Fruit fly (Drosophila melanogaster) whole organism, prepupa: Measurements from ENCODE around the gene JMJD5.

Experiments
- Blimp-1 ChIP-seq: fragments of 200-800 bp; sonication (Bioruptor generic); optimal IDR thresholded peaks from 3 replicates; lab custom pipeline; 2017; ENCODE audit warnings: missing biosample characterization, missing genetic modification characterization, mild to moderate bottlenecking, moderate library complexity, missing genetic modification reagents
- CG10669 ChIP-seq: fragments of 200-800 bp; sonication (Bioruptor generic); optimal IDR thresholded peaks from 3 replicates; lab custom pipeline; 2018; ENCODE audit warnings: missing biosample characterization, mild to moderate bottlenecking, missing genetic modification characterization, moderate library complexity
- CG11294 ChIP-seq: fragments of 200-800 bp; sonication (Bioruptor generic); IDR thresholded peaks from 2 replicates; pipeline ENCODE4 v1.3.6; 2022; ENCODE audit warnings: missing biosample characterization, missing genetic modification characterization
- CG11762 ChIP-seq: fragments of 200-800 bp; sonication (Bioruptor generic); optimal IDR thresholded peaks from 3 replicates; lab custom pipeline; 2016; ENCODE audit warnings: missing biosample characterization, missing genetic modification characterization; ENCODE audit not compliant: insufficient read depth
- CG15336 ChIP-seq: fragments of 200-800 bp; sonication (Bioruptor generic); IDR thresholded peaks from 2 replicates; pipeline ENCODE4 v1.3.6; 2022; ENCODE audit warnings: missing biosample characterization, missing genetic modification characterization
- CG1621 ChIP-seq: fragments of 200-800 bp; sonication (Bioruptor generic); optimal IDR thresholded peaks from 3 replicates; lab custom pipeline; 2018; ENCODE audit warnings: missing biosample characterization, mild to moderate bottlenecking, missing genetic modification characterization
- CG16779 ChIP-seq: fragments of 200-800 bp; sonication (Bioruptor generic); optimal IDR thresholded peaks from 3 replicates; lab custom pipeline; 2017; ENCODE audit warnings: missing biosample characterization, mild to moderate bottlenecking, missing genetic modification characterization
- CG3032 ChIP-seq: fragments of 200-800 bp; optimal IDR thresholded peaks from 2 replicates; lab custom pipeline; 2019; ENCODE audit warnings: missing biosample characterization, mild to moderate bottlenecking, missing genetic modification characterization, moderate library complexity
- CG31627 ChIP-seq: fragments of 200-800 bp; sonication (Bioruptor generic); optimal IDR thresholded peaks from 3 replicates; lab custom pipeline; 2016; ENCODE audit warnings: missing biosample characterization, missing genetic modification characterization
- CG34406 ChIP-seq: fragments of 200-800 bp; sonication (Bioruptor generic); optimal IDR thresholded peaks from 3 replicates; lab custom pipeline; 2016; ENCODE audit warnings: missing biosample characterization, missing genetic modification characterization
- CG3919 ChIP-seq: fragments of 200-800 bp; sonication (Bioruptor generic); optimal IDR thresholded peaks from 3 replicates; lab custom pipeline; 2016; ENCODE audit warnings: missing biosample characterization, missing genetic modification characterization
- CG6792 ChIP-seq: fragments of 200-800 bp; sonication (Bioruptor generic); optimal IDR thresholded peaks from 3 replicates; lab custom pipeline; 2016; ENCODE audit warnings: missing biosample characterization, missing genetic modification characterization
- CG6854 ChIP-seq: fragments of 200-800 bp; sonication (Bioruptor generic); optimal IDR thresholded peaks from 2 replicates; lab custom pipeline; 2017; ENCODE audit warnings: missing biosample characterization, mild to moderate bottlenecking, missing genetic modification characterization
- CG7368 ChIP-seq: fragments of 200-800 bp; sonication (Bioruptor generic); optimal IDR thresholded peaks from 3 replicates; lab custom pipeline; 2016; ENCODE audit warnings: missing biosample characterization, missing genetic modification characterization
- CG8119 ChIP-seq: fragments of 200-800 bp; sonication (Bioruptor generic); IDR thresholded peaks from 3 replicates; pipeline ENCODE4 v1.3.6; 2022; ENCODE audit warnings: missing biosample characterization, missing genetic modification characterization
- CG8632 ChIP-seq: fragments of 200-800 bp; sonication (Bioruptor generic); optimal IDR thresholded peaks from 3 replicates; lab custom pipeline; 2016; ENCODE audit warnings: missing biosample characterization, missing genetic modification characterization
- CG9139 ChIP-seq: fragments of 200-800 bp; sonication (Bioruptor generic); optimal IDR thresholded peaks from 3 replicates; lab custom pipeline; 2017; ENCODE audit warnings: missing biosample characterization, mild to moderate bottlenecking, missing genetic modification characterization
- Eip75B ChIP-seq: fragments of 200-800 bp; sonication (Bioruptor generic); optimal IDR thresholded peaks from 3 replicates; lab custom pipeline; 2016; ENCODE audit warnings: missing biosample characterization, missing genetic modification characterization
- Eip78C ChIP-seq: fragments of 200-800 bp; sonication (Bioruptor generic); peaks from one replicate; lab custom pipeline; 2016; ENCODE audit warnings: missing biosample characterization, missing genetic modification characterization
- Eip93F ChIP-seq: fragments of 200-800 bp; sonication (Bioruptor generic); optimal IDR thresholded peaks from 2 replicates; lab custom pipeline; 2016; ENCODE audit warnings: missing biosample characterization, mild to moderate bottlenecking, missing genetic modification characterization
- Ets21C ChIP-seq: fragments of 200-800 bp; sonication (Bioruptor generic); optimal IDR thresholded peaks from 3 replicates; lab custom pipeline; 2016; ENCODE audit warnings: missing biosample characterization, missing genetic modification characterization
- Ets96B ChIP-seq: fragments of 200-800 bp; optimal IDR thresholded peaks from 2 replicates; lab custom pipeline; 2019; ENCODE audit warnings: missing biosample characterization, mild to moderate bottlenecking, missing genetic modification characterization, moderate library complexity
- Gug ChIP-seq: fragments of 200-800 bp; sonication (Bioruptor generic); IDR thresholded peaks from 2 replicates; pipeline ENCODE4 v1.3.6; 2022; ENCODE audit warnings: missing biosample characterization, missing genetic modification characterization
- Hr38 ChIP-seq: sonication (Bioruptor generic); optimal IDR thresholded peaks from 2 replicates; lab custom pipeline; 2016; ENCODE audit warnings: missing biosample characterization, missing genetic modification characterization
- Hr39 ChIP-seq: fragments of 200-800 bp; sonication (Bioruptor generic); optimal IDR thresholded peaks from 2 replicates; lab custom pipeline; 2016; ENCODE audit warnings: missing biosample characterization, missing genetic modification characterization
- Hr4 ChIP-seq: fragments of 200-800 bp; sonication (Bioruptor generic); optimal IDR thresholded peaks from 3 replicates; lab custom pipeline; 2016; ENCODE audit warnings: missing biosample characterization, missing genetic modification characterization
- Lpt ChIP-seq: fragments of 200-800 bp; sonication (Bioruptor generic); optimal IDR thresholded peaks from 3 replicates; lab custom pipeline; 2016; ENCODE audit warnings: missing biosample characterization, missing genetic modification characterization
- Met ChIP-seq: fragments of 200-800 bp; sonication (Bioruptor generic); optimal IDR thresholded peaks from 3 replicates; lab custom pipeline; 2016; ENCODE audit warnings: missing biosample characterization, missing genetic modification characterization
- OdsH ChIP-seq: fragments of 200-800 bp; sonication (Bioruptor generic); optimal IDR thresholded peaks from 3 replicates; lab custom pipeline; 2016; ENCODE audit warnings: missing biosample characterization, missing genetic modification characterization
- Smox ChIP-seq: fragments of 200-800 bp; sonication (Bioruptor generic); optimal IDR thresholded peaks from 3 replicates; lab custom pipeline; 2016; ENCODE audit warnings: missing biosample characterization, missing genetic modification characterization
- Sox102F ChIP-seq: fragments of 200-800 bp; sonication (Bioruptor generic); optimal IDR thresholded peaks from 2 replicates; lab custom pipeline; 2016; ENCODE audit warnings: missing biosample characterization, mild to moderate bottlenecking, missing genetic modification characterization
- Sox15 ChIP-seq: fragments of 200-800 bp; sonication (Bioruptor generic); optimal IDR thresholded peaks from 3 replicates; lab custom pipeline; 2016; ENCODE audit warnings: missing biosample characterization, missing genetic modification characterization
- achi ChIP-seq: fragments of 200-800 bp; sonication (Bioruptor generic); optimal IDR thresholded peaks from 3 replicates; lab custom pipeline; 2016; ENCODE audit warnings: missing biosample characterization, missing genetic modification characterization
- acj6 ChIP-seq: fragments of 200-800 bp; sonication (Bioruptor generic); optimal IDR thresholded peaks from 3 replicates; lab custom pipeline; 2016; ENCODE audit warnings: missing biosample characterization, missing genetic modification characterization
- cyc ChIP-seq: fragments of 200-800 bp; sonication (Bioruptor generic); optimal IDR thresholded peaks from 3 replicates; lab custom pipeline; 2016; ENCODE audit warnings: missing biosample characterization, missing genetic modification characterization
- dac ChIP-seq: fragments of 200-800 bp; sonication (Bioruptor generic); optimal IDR thresholded peaks from 2 replicates; lab custom pipeline; 2017; ENCODE audit warnings: missing biosample characterization, mild to moderate bottlenecking, missing genetic modification characterization
- dsx ChIP-seq: fragments of 200-800 bp; optimal IDR thresholded peaks from 3 replicates; lab custom pipeline; 2019; ENCODE audit warnings: missing biosample characterization, mild to moderate bottlenecking, missing genetic modification characterization, moderate library complexity; ENCODE audit not compliant: poor library complexity, severe bottlenecking
- eg ChIP-seq: fragments of 200-800 bp; sonication (Bioruptor generic); IDR thresholded peaks from 3 replicates; pipeline ENCODE4 v1.3.6; 2022; ENCODE audit warnings: missing biosample characterization, missing genetic modification characterization
- esn ChIP-seq: fragments of 200-800 bp; sonication (Bioruptor generic); optimal IDR thresholded peaks from 2 replicates; lab custom pipeline; 2016; ENCODE audit warnings: missing biosample characterization, mild to moderate bottlenecking, missing genetic modification characterization, moderate library complexity
- fkh ChIP-seq: fragments of 200-800 bp; sonication (Bioruptor generic); optimal IDR thresholded peaks from 3 replicates; lab custom pipeline; 2017; ENCODE audit warnings: missing biosample characterization, mild to moderate bottlenecking, missing genetic modification characterization, moderate library complexity
- lz ChIP-seq: fragments of 200-800 bp; sonication (Bioruptor generic); optimal IDR thresholded peaks from 3 replicates; lab custom pipeline; 2016; ENCODE audit warnings: missing biosample characterization, missing genetic modification characterization
- pdm3 ChIP-seq: fragments of 200-800 bp; sonication (Bioruptor generic); optimal IDR thresholded peaks from 3 replicates; lab custom pipeline; 2016; ENCODE audit warnings: missing biosample characterization, missing genetic modification characterization
- salr ChIP-seq, 2 experiments: fragments of 200-800 bp; sonication (Bioruptor generic); optimal IDR thresholded peaks; 3 replicates each; lab custom pipeline; 2016 to 2018; ENCODE audit warnings: missing biosample characterization in 2 of 2, missing genetic modification characterization in 2 of 2, mild to moderate bottlenecking in 1 of 2
- ss ChIP-seq, 2 experiments: fragments of 200-800 bp; sonication (Bioruptor generic); optimal IDR thresholded peaks; 2 replicates in 1 of 2; 3 replicates in 1 of 2; lab custom pipeline; 2017 to 2018; ENCODE audit warnings: mild to moderate bottlenecking in 2 of 2, missing biosample characterization in 2 of 2, missing genetic modification characterization in 2 of 2, moderate library complexity in 1 of 2
- topi ChIP-seq: fragments of 200-800 bp; sonication (Bioruptor generic); optimal IDR thresholded peaks from 3 replicates; lab custom pipeline; 2016; ENCODE audit warnings: missing biosample characterization, missing genetic modification characterization

JMJD5 gene

DNA sequence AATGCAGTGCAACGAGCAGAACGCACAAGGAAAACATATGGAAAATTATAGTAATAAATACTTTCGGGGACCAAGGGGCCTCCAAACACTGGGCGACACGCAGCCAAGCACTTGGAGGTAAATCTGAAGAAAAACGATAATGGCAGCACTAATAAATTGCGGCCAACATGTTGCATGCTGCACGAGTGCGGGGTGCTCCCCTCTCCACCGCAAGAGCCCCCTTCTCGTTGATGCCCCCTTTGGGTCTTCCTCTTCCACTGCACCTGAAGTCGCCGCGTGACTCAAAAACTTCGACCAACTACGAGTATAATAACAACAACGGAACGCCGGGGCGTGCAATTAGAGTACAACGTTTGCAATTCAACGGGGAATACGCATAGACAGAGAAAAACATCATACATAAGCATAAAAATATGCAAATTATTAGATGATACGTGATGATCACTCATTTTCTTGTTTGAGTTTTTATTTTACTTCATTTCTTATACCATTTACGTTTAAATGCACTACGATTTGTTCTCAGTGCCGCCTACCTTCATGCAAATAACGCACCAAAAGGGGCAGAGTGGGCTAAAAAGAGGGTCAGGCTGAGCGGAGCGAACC, 39.2 kb downstream of the JMJD5 start (continued):
- peak; percentile 81 for TF ChIP-seq acj6
- peak; percentile 64 for TF ChIP-seq CG8632 (GFP tag; lab: Kevin White, UChicago)
- peak; percentile 64 for TF ChIP-seq CG6854 (GFP tag; lab: Kevin White, UChicago)
- TF ChIP-seq CG16779 (tag; lab: Kevin White, UChicago), result peak; percentile 13
- peak; percentile 37 to 40 for TF ChIP-seq salr (GFP tag; optimal IDR thresholded peaks at IDR 0.05; lab: Kevin White, UChicago)
- TF ChIP-seq cyc, result peak; percentile 85
- no peak for TF ChIP-seq fkh (GFP tag; lab: Kevin White, UChicago)
- TF ChIP-seq topi, result peak; percentile 83
- peak; percentile 41 for TF ChIP-seq Gug (GFP tag; lab: Robert Waterston, UW)
- peak; percentile 72 for TF ChIP-seq CG8119 (GFP tag; lab: Robert Waterston, UW)
- peak; percentile 71 for TF ChIP-seq Ets21C (GFP tag; lab: Kevin White, UChicago)
- TF ChIP-seq Sox15, result peak; percentile 61
- TF ChIP-seq Hr39 (GFP tag; lab: Kevin White, UChicago), result peak; percentile 83
- peak; percentile 81 for TF ChIP-seq CG3919
- TF ChIP-seq Met (GFP tag; lab: Kevin White, UChicago), result peak; percentile 86
- TF ChIP-seq Eip78C (GFP tag; lab: Kevin White, UChicago), result peak; percentile 50
- TF ChIP-seq lz (GFP tag; lab: Kevin White, UChicago), result peak; percentile 83
- TF ChIP-seq eg (GFP tag; lab: Robert Waterston, UW), result peak; percentile 83
- TF ChIP-seq CG31627 (GFP tag; lab: Kevin White, UChicago), result peak; percentile 85
- peak; percentile 35 for TF ChIP-seq Eip93F (GFP tag; lab: Kevin White, UChicago)
- peak; percentile 48 to 97 for TF ChIP-seq ss (GFP tag; optimal IDR thresholded peaks at IDR 0.05; lab: Kevin White, UChicago)
- peak; percentile 47 for TF ChIP-seq Blimp-1 (GFP tag; lab: Kevin White, UChicago)

DNA sequence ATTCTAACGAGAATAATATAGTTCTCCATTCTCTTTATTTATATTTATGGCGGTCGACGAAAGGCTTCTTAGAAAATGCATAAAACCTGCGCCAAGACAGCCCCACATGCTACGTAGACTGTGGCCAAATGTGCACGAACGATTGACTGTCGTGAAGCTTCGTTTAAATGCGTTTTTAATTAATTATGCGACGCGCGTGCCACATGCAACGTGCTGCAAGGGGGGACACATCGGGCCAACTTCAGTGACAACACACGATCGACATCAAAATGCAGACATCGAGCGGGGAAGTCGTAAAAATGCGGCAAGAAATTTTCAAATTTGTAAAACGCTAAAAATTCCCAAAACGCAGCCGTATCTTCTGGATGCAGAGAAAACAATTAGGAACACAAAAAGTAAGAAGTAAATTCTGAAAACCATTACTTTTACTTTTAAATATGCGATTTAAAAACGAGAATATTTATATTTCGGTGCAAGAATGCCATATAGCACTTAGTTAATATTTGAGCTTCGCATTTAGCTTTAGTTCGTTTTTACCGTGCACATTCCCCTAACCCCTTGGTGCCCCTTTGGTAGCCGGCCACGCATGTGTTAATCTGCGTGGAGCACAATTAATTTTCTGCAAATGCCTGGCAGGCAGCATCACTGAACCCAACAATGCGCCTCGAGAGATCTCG, 41.2 kb downstream of the JMJD5 start:
- peak; percentile 40 for TF ChIP-seq dsx
- peak; percentile 62 for TF ChIP-seq Blimp-1 (GFP tag; lab: Kevin White, UChicago)
- peak; percentile 32 for TF ChIP-seq Hr4 (GFP tag; lab: Kevin White, UChicago)
- TF ChIP-seq CG8119 (GFP tag; lab: Robert Waterston, UW), result peak; percentile 55
- TF ChIP-seq CG1621 (tag; lab: Kevin White, UChicago), result no peak
- peak; percentile 70 for TF ChIP-seq lz (GFP tag; lab: Kevin White, UChicago)
- TF ChIP-seq Hr38 (GFP tag; lab: Kevin White, UChicago), result no peak
- TF ChIP-seq Sox102F (GFP tag; lab: Kevin White, UChicago), result peak; percentile 75
- peak; percentile 5 for TF ChIP-seq CG11762 (GFP tag; lab: Kevin White, UChicago)
- TF ChIP-seq Smox (GFP tag; lab: Kevin White, UChicago), result peak; percentile 71
- peak in 1 of 2 experiments; percentile 57 for TF ChIP-seq salr (GFP tag; optimal IDR thresholded peaks at IDR 0.05; lab: Kevin White, UChicago)
- TF ChIP-seq CG10669, result peak; percentile 58
- TF ChIP-seq CG34406, result peak; percentile 42
- no peak for TF ChIP-seq Gug (GFP tag; lab: Robert Waterston, UW)
- TF ChIP-seq OdsH (GFP tag; lab: Kevin White, UChicago), result peak; percentile 58
- TF ChIP-seq pdm3 (GFP tag; lab: Kevin White, UChicago), result peak; percentile 55
- peak; percentile 60 for TF ChIP-seq Ets96B (tag; lab: Kevin White, UChicago)
- peak; percentile 28 for TF ChIP-seq Lpt (GFP tag; lab: Kevin White, UChicago)
- TF ChIP-seq CG15336 (GFP tag; lab: Robert Waterston, UW), result peak; percentile 56; the same call in 1 of the 2 replicates
- TF ChIP-seq CG31627 (GFP tag; lab: Kevin White, UChicago), result peak; percentile 70
- TF ChIP-seq CG8632 (GFP tag; lab: Kevin White, UChicago), result peak; percentile 24
- no peak for TF ChIP-seq CG9139 (GFP tag; lab: Kevin White, UChicago)
- TF ChIP-seq CG7368, result peak; percentile 54
- peak; percentile 56; the same call in 1 of the 3 replicates for TF ChIP-seq eg (GFP tag; lab: Robert Waterston, UW)
- TF ChIP-seq cyc, result peak; percentile 79
- peak in 1 of 2 experiments; percentile 89 for TF ChIP-seq ss (GFP tag; optimal IDR thresholded peaks at IDR 0.05; lab: Kevin White, UChicago)
- peak; percentile 65 for TF ChIP-seq CG6792 (GFP tag; lab: Kevin White, UChicago)
- no peak for TF ChIP-seq dac (GFP tag; lab: Kevin White, UChicago)
- peak; percentile 53 for TF ChIP-seq Eip75B (GFP tag; lab: Kevin White, UChicago)
- TF ChIP-seq Sox15, result no peak
- TF ChIP-seq Eip78C (GFP tag; lab: Kevin White, UChicago), result peak; percentile 86
- TF ChIP-seq CG3032 (tag; lab: Kevin White, UChicago), result peak; percentile 55
- TF ChIP-seq CG3919, result peak; percentile 78
- peak; percentile 70 for TF ChIP-seq achi (GFP tag; lab: Kevin White, UChicago)
- peak; percentile 47 for TF ChIP-seq acj6
- peak; percentile 72 for TF ChIP-seq Met (GFP tag; lab: Kevin White, UChicago)
- no peak for TF ChIP-seq fkh (GFP tag; lab: Kevin White, UChicago)
- TF ChIP-seq esn (GFP tag; lab: Kevin White, UChicago), result peak; percentile 78
- TF ChIP-seq CG11294 (GFP tag; lab: Robert Waterston, UW), result peak; percentile 42; the same call in 1 of the 2 replicates
